Worm (Caenorhabditis elegans) whole organism, L1 larva: ENCODE results near the gene frm-10.

Source experiments
- C34B4.2 ChIP-seq: sonication (generic microtip); optimal IDR thresholded peaks from 2 replicates; lab custom pipeline; 2017; ENCODE audit warnings: mild to moderate bottlenecking, missing genetic modification characterization, missing compliant biosample characterization
- aha-1 ChIP-seq: fragments of 150-350 bp; optimal IDR thresholded peaks from 2 replicates; lab custom pipeline; 2014; ENCODE audit warnings: missing biosample characterization, missing genetic modification characterization
- alr-1 ChIP-seq: fragments of 200-800 bp; sonication (Bioruptor generic); optimal IDR thresholded peaks from 2 replicates; lab custom pipeline; 2018; ENCODE audit warnings: borderline replicate concordance, mild to moderate bottlenecking, missing genetic modification characterization, missing compliant biosample characterization
- ama-1 ChIP-seq: fragments of 150-350 bp; optimal IDR thresholded peaks from 2 replicates; lab custom pipeline; 2014
- blmp-1 ChIP-seq: fragments of 150-350 bp; optimal IDR thresholded peaks from 2 replicates; lab custom pipeline; 2014; ENCODE audit warnings: missing biosample characterization, missing genetic modification characterization
- ceh-63 ChIP-seq: fragments of 200-800 bp; sonication (Bioruptor generic); optimal IDR thresholded peaks from 2 replicates; lab custom pipeline; 2018; ENCODE audit warnings: mild to moderate bottlenecking, missing genetic modification characterization, missing compliant biosample characterization
- ceh-88 ChIP-seq: fragments of 200-800 bp; sonication (Bioruptor generic); IDR thresholded peaks from 2 replicates; pipeline ENCODE4 v1.3.6; 2022; ENCODE audit warnings: missing genetic modification characterization, missing compliant biosample characterization
- ces-1 ChIP-seq: fragments of 150-350 bp; optimal IDR thresholded peaks from 2 replicates; lab custom pipeline; 2014; ENCODE audit warnings: missing biosample characterization, missing genetic modification reagents, missing genetic modification characterization
- dsc-1 ChIP-seq: sonication (generic microtip); optimal IDR thresholded peaks from 2 replicates; lab custom pipeline; 2016; ENCODE audit warnings: mild to moderate bottlenecking, missing genetic modification characterization, missing compliant biosample characterization
- efl-3 ChIP-seq: fragments of 200-800 bp; sonication (Bioruptor generic); optimal IDR thresholded peaks from 2 replicates; lab custom pipeline; 2018; ENCODE audit warnings: mild to moderate bottlenecking, missing genetic modification characterization, missing compliant biosample characterization
- egl-13 ChIP-seq: sonication (generic microtip); optimal IDR thresholded peaks from 2 replicates; lab custom pipeline; 2016; ENCODE audit warnings: missing genotype, missing genetic modification reagents, missing genetic modification characterization, missing compliant biosample characterization
- elt-2 ChIP-seq: sonication (generic microtip); optimal IDR thresholded peaks from 2 replicates; lab custom pipeline; 2016; ENCODE audit warnings: missing genetic modification characterization, mild to moderate bottlenecking, inconsistent platforms, missing compliant biosample characterization, missing genetic modification reagents
- elt-3 ChIP-seq, 6 experiments: fragments of 150-350 bp in 1 of 6; sonication (generic microtip); optimal IDR thresholded peaks; 2 replicates each; lab custom pipeline; 2017 to 2018; ENCODE audit warnings: missing biosample characterization in 6 of 6, missing genetic modification characterization in 6 of 6, inconsistent platforms in 1 of 6
- fkh-10 ChIP-seq: sonication (generic microtip); optimal IDR thresholded peaks from 2 replicates; lab custom pipeline; 2017; ENCODE audit warnings: missing biosample characterization, missing genetic modification reagents, missing genetic modification characterization
- fkh-4 ChIP-seq: sonication (generic microtip); optimal IDR thresholded peaks from 2 replicates; lab custom pipeline; 2016; ENCODE audit warnings: missing compliant biosample characterization, missing genetic modification characterization, borderline replicate concordance
- grh-1 ChIP-seq: fragments of 200-800 bp; sonication (Bioruptor generic); IDR thresholded peaks from 2 replicates; pipeline ENCODE4 v1.3.6; 2022; ENCODE audit warnings: missing genetic modification reagents, missing genetic modification characterization, missing compliant biosample characterization
- hlh-17 ChIP-seq: fragments of 200-800 bp; sonication (Bioruptor generic); optimal IDR thresholded peaks from 2 replicates; lab custom pipeline; 2018; ENCODE audit warnings: missing genetic modification characterization, mild to moderate bottlenecking, missing compliant biosample characterization, moderate library complexity, borderline replicate concordance
- hpl-2 ChIP-seq: fragments of 150-350 bp; optimal IDR thresholded peaks from 2 replicates; lab custom pipeline; 2014; ENCODE audit warnings: missing biosample characterization, missing genetic modification reagents, missing genetic modification characterization
- irx-1 ChIP-seq: sonication (generic microtip); optimal IDR thresholded peaks from 2 replicates; lab custom pipeline; 2016; ENCODE audit warnings: missing genetic modification characterization, missing compliant biosample characterization
- jun-1 ChIP-seq: fragments of 150-350 bp; optimal IDR thresholded peaks from 2 replicates; lab custom pipeline; 2014; ENCODE audit warnings: missing biosample characterization, missing genetic modification reagents, missing genetic modification characterization
- lin-14 ChIP-seq: fragments of 200-800 bp; sonication (Bioruptor generic); optimal IDR thresholded peaks from 2 replicates; lab custom pipeline; 2018; ENCODE audit warnings: mild to moderate bottlenecking, missing genetic modification characterization, moderate library complexity, missing compliant biosample characterization
- lin-39 ChIP-seq: fragments of 150-350 bp; optimal IDR thresholded peaks from 2 replicates; lab custom pipeline; 2014; ENCODE audit warnings: missing biosample characterization, missing genetic modification reagents, missing genetic modification characterization
- mab-9 ChIP-seq: fragments of 200-800 bp; sonication (Bioruptor generic); IDR thresholded peaks from 2 replicates; pipeline ENCODE4 v1.3.6; 2022; ENCODE audit warnings: missing genetic modification reagents, missing genetic modification characterization, missing compliant biosample characterization
- mep-1 ChIP-seq: fragments of 150-350 bp; optimal IDR thresholded peaks from 2 replicates; lab custom pipeline; 2014; ENCODE audit warnings: missing biosample characterization, missing genetic modification characterization
- nhr-11 ChIP-seq: fragments of 150-350 bp; optimal IDR thresholded peaks from 2 replicates; lab custom pipeline; 2014; ENCODE audit warnings: missing biosample characterization, missing genetic modification characterization
- nhr-28 ChIP-seq: fragments of 150-350 bp; optimal IDR thresholded peaks from 2 replicates; lab custom pipeline; 2014; ENCODE audit warnings: missing biosample characterization, missing genetic modification characterization
- nhr-47 ChIP-seq: sonication (generic microtip); optimal IDR thresholded peaks from 2 replicates; lab custom pipeline; 2016; ENCODE audit warnings: mild to moderate bottlenecking, missing genetic modification characterization, moderate library complexity, missing compliant biosample characterization
- nhr-71 ChIP-seq: sonication (generic microtip); optimal IDR thresholded peaks from 2 replicates; lab custom pipeline; 2016; ENCODE audit warnings: mild to moderate bottlenecking, missing genetic modification characterization, moderate library complexity, missing compliant biosample characterization
- nhr-76 ChIP-seq: sonication (generic microtip); optimal IDR thresholded peaks from 2 replicates; lab custom pipeline; 2017; ENCODE audit warnings: missing biosample characterization, missing genetic modification characterization
- nhr-85 ChIP-seq: sonication (generic microtip); peaks from one replicate; lab custom pipeline; 2016; ENCODE audit warnings: missing genetic modification characterization, inconsistent platforms, missing compliant biosample characterization
- pag-3 ChIP-seq: sonication (generic microtip); optimal IDR thresholded peaks from 2 replicates; lab custom pipeline; 2017; ENCODE audit warnings: missing genetic modification characterization, mild to moderate bottlenecking, missing compliant biosample characterization, antibody characterized with exemption, borderline replicate concordance; ENCODE audit not compliant: insufficient read depth
- pax-3 ChIP-seq: fragments of 200-800 bp; sonication (Bioruptor generic); optimal IDR thresholded peaks from 2 replicates; lab custom pipeline; 2018; ENCODE audit warnings: mild to moderate bottlenecking, missing genetic modification characterization, moderate library complexity, missing compliant biosample characterization
- pqm-1 ChIP-seq: sonication (generic microtip); optimal IDR thresholded peaks from 3 replicates; lab custom pipeline; 2017; ENCODE audit warnings: missing biosample characterization, missing genetic modification characterization
- rnt-1 ChIP-seq: sonication (generic microtip); optimal IDR thresholded peaks from 2 replicates; lab custom pipeline; 2016; ENCODE audit warnings: mild to moderate bottlenecking, missing genetic modification characterization, moderate library complexity, missing compliant biosample characterization
- skn-1 ChIP-seq: fragments of 150-350 bp; optimal IDR thresholded peaks from 2 replicates; lab custom pipeline; 2014; ENCODE audit warnings: missing biosample characterization, missing genetic modification characterization
- snu-23 ChIP-seq: sonication (generic microtip); optimal IDR thresholded peaks from 2 replicates; lab custom pipeline; 2016; ENCODE audit warnings: missing genetic modification characterization, missing compliant biosample characterization
- sptf-1 ChIP-seq: fragments of 150-350 bp; optimal IDR thresholded peaks from 2 replicates; lab custom pipeline; 2014; ENCODE audit warnings: missing biosample characterization, missing genetic modification characterization
- sup-37 ChIP-seq: fragments of 200-800 bp; sonication (Bioruptor generic); optimal IDR thresholded peaks from 2 replicates; lab custom pipeline; 2018; ENCODE audit warnings: mild to moderate bottlenecking, missing genetic modification characterization, missing compliant biosample characterization
- swsn-7 ChIP-seq: sonication (generic microtip); optimal IDR thresholded peaks from 2 replicates; lab custom pipeline; 2016; ENCODE audit warnings: missing genetic modification characterization, missing compliant biosample characterization
- unc-30 ChIP-seq: sonication (generic microtip); optimal IDR thresholded peaks from 2 replicates; lab custom pipeline; 2017; ENCODE audit warnings: missing biosample characterization, missing genetic modification characterization
- unc-62 ChIP-seq: fragments of 150-350 bp; optimal IDR thresholded peaks from 2 replicates; lab custom pipeline; 2014; ENCODE audit warnings: missing biosample characterization, missing genetic modification reagents, missing genetic modification characterization
- unc-98 ChIP-seq: fragments of 200-800 bp; sonication (Bioruptor generic); IDR thresholded peaks from 2 replicates; pipeline ENCODE4 v1.3.6; 2022; ENCODE audit warnings: missing genetic modification characterization, missing compliant biosample characterization
- xbp-1 ChIP-seq: sonication (generic microtip); optimal IDR thresholded peaks from 2 replicates; lab custom pipeline; 2016; ENCODE audit warnings: missing genetic modification characterization, missing compliant biosample characterization
- zip-4 ChIP-seq: fragments of 200-800 bp; sonication (Bioruptor generic); optimal IDR thresholded peaks from 2 replicates; lab custom pipeline; 2018; ENCODE audit warnings: mild to moderate bottlenecking, missing genetic modification characterization, moderate library complexity, missing compliant biosample characterization
- ztf-11 ChIP-seq, 2 experiments: sonication (generic microtip); optimal IDR thresholded peaks; 2 replicates each; lab custom pipeline; 2016 to 2017; ENCODE audit warnings: missing genetic modification characterization in 2 of 2, missing biosample characterization in 1 of 2, missing compliant biosample characterization in 1 of 2
- ztf-4 ChIP-seq: fragments of 150-350 bp; optimal IDR thresholded peaks from 2 replicates; lab custom pipeline; 2014; ENCODE audit warnings: missing biosample characterization, missing genetic modification characterization

frm-10 gene

ce11 chrV:13462974-13463373 lies at the start of gene frm-10 (continued):
- TF ChIP-seq xbp-1 (peak; percentile 30), nhr-11 (tag; lab: Kevin White, UChicago) (no peak), nhr-71 (tag; lab: Kevin White, UChicago) (peak; percentile 83), ces-1 (no peak), pax-3 (tag; lab: Kevin White, UChicago) (peak; percentile 58), zip-4 (GFP tag; lab: Kevin White, UChicago) (peak; percentile 96), hpl-2 (GFP tag; lab: Kevin White, UChicago) (peak; percentile 56), ama-1 (lab: Kevin White, UChicago) (no peak), lin-14 (GFP tag; lab: Kevin White, UChicago) (peak; percentile 88), nhr-76 (no peak), alr-1 (tag; lab: Kevin White, UChicago) (no peak), irx-1 (tag; lab: Kevin White, UChicago) (no peak), egl-13 (tag; lab: Kevin White, UChicago) (no peak), unc-98 (no peak), snu-23 (GFP tag; lab: Kevin White, UChicago) (peak; percentile 75), lin-39 (tag; lab: Kevin White, UChicago) (no peak), aha-1 (tag; lab: Kevin White, UChicago) (no peak), hlh-17 (GFP tag; lab: Kevin White, UChicago) (no peak), skn-1 (tag; lab: Kevin White, UChicago) (peak; percentile 79), ceh-88 (GFP tag; lab: Robert Waterston, UW) (no peak), mab-9 (no peak), nhr-47 (tag; lab: Kevin White, UChicago) (peak; percentile 65), swsn-7 (tag; lab: Kevin White, UChicago) (peak; percentile 62), unc-30 (tag; lab: Kevin White, UChicago) (no peak), ceh-63 (GFP tag; lab: Kevin White, UChicago) (no peak), C34B4.2 (no peak), fkh-10 (GFP tag; lab: Kevin White, UChicago) (no peak), ztf-4 (tag; lab: Kevin White, UChicago) (no peak), sptf-1 (no peak), pqm-1 (tag; lab: Kevin White, UChicago) (peak; percentile 98), grh-1 (GFP tag; lab: Robert Waterston, UW) (no peak), jun-1 (tag; lab: Kevin White, UChicago) (peak; percentile 34)

- peak; percentile 19 for TF ChIP-seq ztf-4 (tag; lab: Kevin White, UChicago)
- peak in 2 of 6 experiments; percentile 11 to 42 for TF ChIP-seq elt-3 (tag; optimal IDR thresholded peaks at IDR 0.05; lab: Kevin White, UChicago)
- TF ChIP-seq mep-1 (tag; lab: Kevin White, UChicago) = peak; percentile 21
- TF ChIP-seq unc-62 (GFP tag; lab: Kevin White, UChicago) = no peak
- no peak for TF ChIP-seq snu-23 (GFP tag; lab: Kevin White, UChicago)
- TF ChIP-seq blmp-1 = peak; percentile 83
- no peak for TF ChIP-seq sup-37
Observed at ce11 chrV:13413301-13413700, 49.7 kb upstream of the frm-10 start.

ce11 chrV:13414585-13414984 lies 48.4 kb upstream of the frm-10 start, which contains the start of gene cut-2:
cut-2 (plus strand) TSS chrV:13414949.
- TF ChIP-seq elt-3 (tag; optimal IDR thresholded peaks at IDR 0.05; lab: Kevin White, UChicago) (no peak), ztf-11 (tag; optimal IDR thresholded peaks at IDR 0.05; lab: Kevin White, UChicago) (no peak), fkh-4 (tag; lab: Kevin White, UChicago) (no peak), rnt-1 (no peak), efl-3 (no peak), nhr-85 (tag; lab: Kevin White, UChicago) (peak; percentile 35), elt-2 (tag; lab: Kevin White, UChicago) (no peak), jun-1 (tag; lab: Kevin White, UChicago) (no peak), nhr-28 (tag; lab: Kevin White, UChicago) (no peak), blmp-1 (peak; percentile 63), pag-3 (no peak), xbp-1 (no peak), dsc-1 (no peak)
